Fruit fly (Drosophila melanogaster): Measurements from ENCODE around the gene CG5281.

Gene CG5281

DNA sequence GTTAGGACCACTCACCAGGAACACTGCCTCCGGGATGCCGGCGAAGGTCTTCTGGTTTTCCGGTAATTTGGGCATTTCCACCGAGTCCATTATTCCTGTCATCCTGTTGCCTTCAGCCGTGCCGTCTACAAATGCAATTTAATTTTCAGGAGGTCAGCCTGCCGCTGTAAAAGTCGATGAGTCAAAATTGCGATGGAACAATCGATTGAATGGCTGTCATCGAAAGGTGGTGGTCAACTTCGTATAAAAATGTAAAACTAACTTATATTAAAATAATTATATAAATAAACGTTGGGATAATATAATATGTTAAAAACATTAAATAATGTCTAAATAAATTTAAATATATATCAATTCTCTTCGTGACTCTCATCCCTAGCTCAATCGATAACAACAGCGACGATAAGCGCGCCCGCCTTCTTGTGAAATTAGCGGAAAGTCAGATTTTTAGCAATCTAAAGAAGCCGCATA, 25.9 kb upstream of the CG5281 start, which contains the start of the genes mgr and Irbp (continued):
- peak; percentile 95 for TF ChIP-seq nmo (GFP tag; optimal IDR thresholded peaks at IDR 0.05)
- no peak for TF ChIP-seq CG10543 (GFP tag; optimal IDR thresholded peaks at IDR 0.05)
- TF ChIP-seq CG17912 (GFP tag; optimal IDR thresholded peaks at IDR 0.05), result peak; percentile 34
- TF ChIP-seq Side (GFP tag; optimal IDR thresholded peaks at IDR 0.05), result no peak
- TF ChIP-seq CG17328 (GFP tag; IDR thresholded peaks at IDR 0.05), result peak; percentile 95
- peak; percentile 86 for TF ChIP-seq CG17385 (GFP tag; optimal IDR thresholded peaks at IDR 0.05)
- peak; percentile 91 for TF ChIP-seq ase (GFP tag; IDR thresholded peaks at IDR 0.05)
- peak; percentile 93 for TF ChIP-seq Spps (tag; optimal IDR thresholded peaks at IDR 0.05)
- TF ChIP-seq lov (optimal IDR thresholded peaks at IDR 0.05), result no peak
- peak; percentile 64; the same call in 1 of the 3 replicates for TF ChIP-seq lov (GFP tag; IDR thresholded peaks at IDR 0.05)
- peak; percentile 22 for TF ChIP-seq CG9609 (GFP tag; optimal IDR thresholded peaks at IDR 0.05)
- peak; percentile 78 for TF ChIP-seq Gug (GFP tag; IDR thresholded peaks at IDR 0.05)
- TF ChIP-seq Chrac-16 (GFP tag; optimal IDR thresholded peaks at IDR 0.05), result peak; percentile 88

DNA sequence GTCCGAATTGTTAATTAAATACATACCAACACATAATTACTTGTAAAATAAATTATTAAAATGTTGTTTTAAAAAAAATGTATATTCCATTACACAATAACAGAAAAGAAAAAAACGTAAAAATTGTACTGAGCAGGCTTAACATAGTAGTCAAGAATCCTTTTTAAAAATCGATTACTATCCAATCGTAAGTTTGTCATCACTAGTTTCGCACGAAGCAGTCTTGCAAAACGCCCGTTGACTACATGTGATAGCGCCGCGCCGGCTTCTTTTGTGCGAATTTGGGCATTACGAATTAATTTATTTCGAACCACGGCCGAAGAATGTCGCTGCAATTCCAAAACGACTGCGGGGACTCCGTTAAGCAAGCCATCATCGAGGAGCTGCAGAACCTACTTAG, 23.3 kb upstream of the CG5281 start, which contains the start of gene Ipo9:
Gene Ipo9 (plus strand): TSS at position 152 of the 400 bp plus-strand sequence.
- TF ChIP-seq Dp (GFP tag; optimal IDR thresholded peaks at IDR 0.05), result peak; percentile 61
- TF ChIP-seq ERR (GFP tag; optimal IDR thresholded peaks at IDR 0.05), result no peak
- no peak for TF ChIP-seq pho (GFP tag; optimal IDR thresholded peaks at IDR 0.05)
- no peak for TF ChIP-seq ewg (GFP tag; optimal IDR thresholded peaks at IDR 0.05)
- no peak for TF ChIP-seq Blimp-1 (GFP tag; optimal IDR thresholded peaks at IDR 0.05)
- TF ChIP-seq CG32532 (GFP tag; IDR thresholded peaks at IDR 0.05), result peak; percentile 22; the same call in 1 of the 2 replicates
- no peak for TF ChIP-seq grn (GFP tag; optimal IDR thresholded peaks at IDR 0.05)
- TF ChIP-seq toy (GFP tag; IDR thresholded peaks at IDR 0.05), result no peak
- TF ChIP-seq tna (GFP tag; IDR thresholded peaks at IDR 0.05; ENCODE audit: partially characterized antibody), result no peak
- no peak for TF ChIP-seq pum (GFP tag; optimal IDR thresholded peaks at IDR 0.05)
- no peak for TF ChIP-seq CkIIα-i1 (GFP tag; IDR thresholded peaks at IDR 0.05)
- TF ChIP-seq YL-1 (GFP tag; optimal IDR thresholded peaks at IDR 0.05), result no peak
- no peak for TF ChIP-seq CG16815 (GFP tag; optimal IDR thresholded peaks at IDR 0.05)
- TF ChIP-seq D19B (GFP tag; optimal IDR thresholded peaks at IDR 0.05), result no peak
- TF ChIP-seq jumu (GFP tag; optimal IDR thresholded peaks at IDR 0.05), result no peak
- no peak for TF ChIP-seq CG15479 (GFP tag; optimal IDR thresholded peaks at IDR 0.05)
- no peak for TF ChIP-seq CG11093 (GFP tag; IDR thresholded peaks at IDR 0.05)
- TF ChIP-seq CG12942 (GFP tag; optimal IDR thresholded peaks at IDR 0.05), result no peak
- TF ChIP-seq CG10462 (GFP tag; optimal IDR thresholded peaks at IDR 0.05), result no peak
- TF ChIP-seq CG8388 (GFP tag; optimal IDR thresholded peaks at IDR 0.05), result no peak
- peak; percentile 78 for TF ChIP-seq CG10267 (tag; optimal IDR thresholded peaks at IDR 0.05)
- TF ChIP-seq CG14965 (GFP tag; optimal IDR thresholded peaks at IDR 0.05; ENCODE audit: borderline replicate concordance), result no peak
- no peak for TF ChIP-seq chn (GFP tag; optimal IDR thresholded peaks at IDR 0.05)
- TF ChIP-seq Bdp1 (GFP tag; optimal IDR thresholded peaks at IDR 0.05), result no peak
- TF ChIP-seq CG13624 (GFP tag; optimal IDR thresholded peaks at IDR 0.05), result no peak
- TF ChIP-seq gt (GFP tag; IDR thresholded peaks at IDR 0.05), result no peak
- TF ChIP-seq row (GFP tag; IDR thresholded peaks at IDR 0.05), result peak; percentile 27; the same call in 2 of the 3 replicates
- no peak for TF ChIP-seq ind (GFP tag; optimal IDR thresholded peaks at IDR 0.05)
- TF ChIP-seq eyg (GFP tag; optimal IDR thresholded peaks at IDR 0.05), result no peak
- TF ChIP-seq CG1233 (GFP tag; optimal IDR thresholded peaks at IDR 0.05), result no peak
- no peak for TF ChIP-seq Ptx1 (GFP tag; IDR thresholded peaks at IDR 0.05)
- TF ChIP-seq Ssrp (tag; optimal IDR thresholded peaks at IDR 0.05), result no peak
- no peak for TF ChIP-seq btn (GFP tag; optimal IDR thresholded peaks at IDR 0.05)
- no peak for TF ChIP-seq CG10565 (GFP tag; optimal IDR thresholded peaks at IDR 0.05)
- TF ChIP-seq ato (GFP tag; IDR thresholded peaks at IDR 0.05; ENCODE audit: partially characterized antibody), result no peak
- no peak for TF ChIP-seq prd (optimal IDR thresholded peaks at IDR 0.05)
- TF ChIP-seq prd (GFP tag; IDR thresholded peaks at IDR 0.05), result no peak
- no peak for TF ChIP-seq CG1529 (GFP tag; optimal IDR thresholded peaks at IDR 0.05)
- TF ChIP-seq CG5245 (GFP tag; optimal IDR thresholded peaks at IDR 0.05), result no peak

All from whole organism, embryonic.